Worm (Caenorhabditis elegans): ENCODE data around the gene hrpu-2.

The hrpu-2 gene

DNA sequence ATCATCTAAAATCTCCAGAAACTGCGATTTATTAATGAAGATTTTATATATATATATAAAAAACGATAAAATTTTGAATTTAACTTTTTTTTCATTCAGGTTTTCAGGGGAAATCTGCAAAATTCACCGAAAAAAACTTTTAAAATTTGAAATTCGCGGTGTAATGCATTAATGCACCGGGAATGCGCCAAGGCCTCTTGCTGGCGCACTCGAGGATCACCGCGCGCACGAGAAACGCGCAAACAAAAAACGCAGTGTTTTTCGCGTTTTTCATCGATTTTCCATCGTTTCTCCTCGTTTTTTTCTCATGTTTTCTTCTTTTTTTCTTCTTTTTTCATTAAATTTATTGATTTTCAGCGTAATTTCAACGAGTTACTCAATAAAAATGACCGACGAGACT lies at the start of gene hrpu-2 (continued):
- TF ChIP-seq F37D6.2 (tag; optimal IDR thresholded peaks at IDR 0.05) (peak; percentile 73), ztf-11 (tag; optimal IDR thresholded peaks at IDR 0.05) (no peak), lsy-2 (tag; optimal IDR thresholded peaks at IDR 0.05) (peak; percentile 25 to 90), madf-9 (GFP tag; conservative IDR thresholded peaks at IDR 0.05) (no peak), lir-3 (tag; optimal IDR thresholded peaks at IDR 0.05) (no peak), R02D3.7 (tag; optimal IDR thresholded peaks at IDR 0.05) (no peak), zip-11 (GFP tag; IDR thresholded peaks at IDR 0.05) (no peak), nhr-76 (tag; optimal IDR thresholded peaks at IDR 0.05) (no peak), ceh-20 (GFP tag; IDR thresholded peaks at IDR 0.05) (peak; percentile 64; the same call in 1 of the 2 replicates), ama-1 (optimal IDR thresholded peaks at IDR 0.05) (no peak), fkh-10 (GFP tag; optimal IDR thresholded peaks at IDR 0.05) (peak; percentile 41), lin-39 (tag; optimal IDR thresholded peaks at IDR 0.05) (no peak), T26A8.4 (GFP tag; IDR thresholded peaks at IDR 0.05) (peak; percentile 79), lin-29 (GFP tag; IDR thresholded peaks at IDR 0.05) (0 out of 2 replicates have a peak, but pooled peaks have one; percentile 18), F49E8.2 (tag; optimal IDR thresholded peaks at IDR 0.05; ENCODE audit: borderline replicate concordance) (peak; percentile 49), gei-8 (GFP tag; optimal IDR thresholded peaks at IDR 0.05) (no peak), nhr-111 (GFP tag; optimal IDR thresholded peaks at IDR 0.05) (no peak), lim-7 (GFP tag; IDR thresholded peaks at IDR 0.05) (no peak), dmd-6 (GFP tag; IDR thresholded peaks at IDR 0.05) (peak; percentile 82), ceh-44 (GFP tag; IDR thresholded peaks at IDR 0.05) (no peak), mes-2 (tag; optimal IDR thresholded peaks at IDR 0.05; ENCODE audit: poor library complexity, severe bottlenecking) (peak; percentile 92), duxl-1 (tag; optimal IDR thresholded peaks at IDR 0.05; ENCODE audit: poor library complexity) (peak; percentile 31), nhr-25 (tag; optimal IDR thresholded peaks at IDR 0.05; ENCODE audit: borderline replicate concordance, insufficient read depth) (no peak), mxl-2 (GFP tag; conservative IDR thresholded peaks at IDR 0.05) (no peak), Y48G9A.11 (GFP tag; IDR thresholded peaks at IDR 0.05) (peak; percentile 42; the same call in 1 of the 2 replicates), nhr-28 (tag; optimal IDR thresholded peaks at IDR 0.05) (peak; percentile 49), mdl-1 (tag; optimal IDR thresholded peaks at IDR 0.05) (peak in 1 of 2 experiments; percentile 10), saeg-2 (GFP tag; IDR thresholded peaks at IDR 0.05) (no peak), daf-12 (tag; optimal IDR thresholded peaks at IDR 0.05) (no peak)

DNA sequence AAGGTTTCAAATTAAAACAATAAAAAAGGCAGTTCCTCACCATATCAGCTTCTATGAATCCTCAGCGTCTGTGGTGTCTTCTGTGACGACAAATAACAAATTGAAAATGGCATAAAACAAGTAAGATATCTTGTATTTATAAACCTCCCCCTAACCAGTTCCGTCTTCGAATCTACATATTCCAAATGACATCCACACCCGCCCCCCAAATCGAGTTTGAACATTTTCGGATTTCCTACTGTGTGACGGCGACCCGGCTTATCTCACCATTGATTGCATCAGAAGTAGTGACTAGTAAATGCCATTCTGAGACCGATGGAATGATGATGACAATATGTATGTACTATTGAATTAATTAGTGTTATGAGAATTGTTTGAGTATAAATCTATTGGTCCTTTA lies 48.9 kb upstream of the hrpu-2 start, which contains the start of gene grl-20:
grl-20 (minus strand) TSS at position 101 of the 400 bp plus-strand sequence.
- peak in 1 of 2 experiments; percentile 27 for TF ChIP-seq unc-62 (GFP tag; optimal IDR thresholded peaks at IDR 0.05 in 1 of 2)
- TF ChIP-seq unc-62 (tag; optimal IDR thresholded peaks at IDR 0.05), result no peak
- TF ChIP-seq attf-4 (tag; optimal IDR thresholded peaks at IDR 0.05), result no peak

DNA sequence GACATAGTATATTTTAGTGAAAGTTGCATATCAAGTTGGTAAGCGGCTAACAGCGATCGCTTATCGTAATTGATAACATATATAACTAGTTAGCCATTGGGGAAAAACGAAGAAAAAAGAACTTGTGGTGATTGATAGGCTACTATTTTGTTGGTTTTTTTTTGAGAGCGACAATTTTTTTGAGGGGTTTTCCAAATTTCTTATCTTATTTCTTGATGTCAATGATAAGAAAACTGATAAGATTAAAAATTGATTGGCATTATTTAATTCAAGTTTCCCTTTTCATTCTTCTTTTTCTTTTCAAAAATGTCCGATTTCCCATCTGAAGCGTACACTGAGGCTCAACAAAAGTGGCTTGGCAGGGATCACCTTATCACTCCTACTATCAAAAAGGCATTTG lies 47.0 kb upstream of the hrpu-2 start, which contains the start of gene prmt-6:
prmt-6 (plus strand) TSS at position 252 of the 400 bp plus-strand sequence.
- TF ChIP-seq daf-12 (tag; optimal IDR thresholded peaks at IDR 0.05) (no peak), arid-1 (GFP tag; conservative IDR thresholded peaks at IDR 0.05) (no peak), pqm-1 (tag; optimal IDR thresholded peaks at IDR 0.05) (peak; percentile 51), nhr-11 (tag; optimal IDR thresholded peaks at IDR 0.05) (no peak), ceh-28 (tag; optimal IDR thresholded peaks at IDR 0.05) (no peak), unc-130 (GFP tag; optimal IDR thresholded peaks at IDR 0.05) (no peak), mxl-2 (GFP tag; conservative IDR thresholded peaks at IDR 0.05) (no peak), nhr-28 (tag; optimal IDR thresholded peaks at IDR 0.05) (peak; percentile 54), ceh-62 (tag; optimal IDR thresholded peaks at IDR 0.05) (no peak), dmd-6 (GFP tag; IDR thresholded peaks at IDR 0.05) (peak; percentile 54; the same call in 1 of the 2 replicates), mdl-1 (tag; optimal IDR thresholded peaks at IDR 0.05) (no peak), T26A8.4 (GFP tag; IDR thresholded peaks at IDR 0.05) (no peak)

Measured in whole organism, L4 larva.